Fruit fly (Drosophila melanogaster): ENCODE measurements around the gene CtsL3.

CtsL3 gene

dm6 chr3R:5976717-5977116 lies 50.3 kb downstream of the CtsL3 start, which contains the start of gene Obp83b:
Gene Obp83b (minus strand): TSS chr3R:5976817.
- TF ChIP-seq pan (optimal IDR thresholded peaks at IDR 0.05) = no peak
- TF ChIP-seq pan (GFP tag; optimal IDR thresholded peaks at IDR 0.05 in 1 of 2, IDR thresholded peaks at IDR 0.05 in 1 of 2) = no peak
- no peak for TF ChIP-seq fd96Cb (tag; optimal IDR thresholded peaks at IDR 0.05)
- no peak for TF ChIP-seq wek (GFP tag; optimal IDR thresholded peaks at IDR 0.05)
- TF ChIP-seq Hsf (GFP tag; optimal IDR thresholded peaks at IDR 0.05) = no peak

All from whole organism, embryonic.